Fruit fly (Drosophila melanogaster): ENCODE results near the gene CG2061.
A peak's percentile ranks its signal among the peaks of the same experiment; 100 is the strongest.

Gene CG2061

dm6 chrX:11087384-11087783 is 4.9 kb upstream of the CG2061 start:
- TF ChIP-seq CG4617 (GFP tag; optimal IDR thresholded peaks at IDR 0.05; ENCODE audit: borderline replicate concordance) (no peak), pan (optimal IDR thresholded peaks at IDR 0.05) (no peak), pan (GFP tag; optimal IDR thresholded peaks at IDR 0.05 in 1 of 2, IDR thresholded peaks at IDR 0.05 in 1 of 2) (peak in 1 of 2 experiments; percentile 42), sens (GFP tag) (peak; percentile 63), Blimp-1 (GFP tag; optimal IDR thresholded peaks at IDR 0.05) (peak; percentile 17), CTCF (GFP tag; optimal IDR thresholded peaks at IDR 0.05) (peak; percentile 6), unpg (GFP tag; optimal IDR thresholded peaks at IDR 0.05) (peak; percentile 0), sob (GFP tag; IDR thresholded peaks at IDR 0.05) (0 out of 2 replicates have a peak, but pooled peaks have one; percentile 12), Hmr (GFP tag; optimal IDR thresholded peaks at IDR 0.05) (peak; percentile 0), Med (GFP tag) (peak; percentile 74), CG5245 (GFP tag; optimal IDR thresholded peaks at IDR 0.05) (no peak), ken (GFP tag; IDR thresholded peaks at IDR 0.05) (0 out of 3 replicates have a peak, but pooled peaks have one; percentile 22), gem (tag; optimal IDR thresholded peaks at IDR 0.05) (peak; percentile 37), Ets97D (GFP tag; optimal IDR thresholded peaks at IDR 0.05) (peak; percentile 78), nerfin-1 (tag; optimal IDR thresholded peaks at IDR 0.05) (no peak), Lim3 (GFP tag; IDR thresholded peaks at IDR 0.05) (no peak), Dip3 (GFP tag; optimal IDR thresholded peaks at IDR 0.05) (no peak), Atf6 (GFP tag; IDR thresholded peaks at IDR 0.05) (no peak), Sox102F (GFP tag; optimal IDR thresholded peaks at IDR 0.05) (peak; percentile 29), ci (GFP tag; IDR thresholded peaks at IDR 0.05) (peak; percentile 43; the same call in 1 of the 3 replicates), lab (GFP tag; optimal IDR thresholded peaks at IDR 0.05) (peak; percentile 13), CG8290 (GFP tag; optimal IDR thresholded peaks at IDR 0.05) (no peak), CG8290 (tag; optimal IDR thresholded peaks at IDR 0.05) (peak in 1 of 2 experiments; percentile 1), mirr (GFP tag; optimal IDR thresholded peaks at IDR 0.05) (no peak), kay (GFP tag; optimal IDR thresholded peaks at IDR 0.05) (peak; percentile 80), CG17328 (GFP tag; IDR thresholded peaks at IDR 0.05) (0 out of 2 replicates have a peak, but pooled peaks have one; percentile 27)

- TF ChIP-seq CG6813 (GFP tag; optimal IDR thresholded peaks at IDR 0.05) (no peak), CG7963 (GFP tag; IDR thresholded peaks at IDR 0.05; ENCODE audit: partially characterized antibody) (no peak), Sry-δ (GFP tag; optimal IDR thresholded peaks at IDR 0.05) (no peak), CG12942 (GFP tag; optimal IDR thresholded peaks at IDR 0.05) (no peak), CG2678 (tag; optimal IDR thresholded peaks at IDR 0.05) (peak; percentile 14), p53 (GFP tag; optimal IDR thresholded peaks at IDR 0.05) (no peak), unpg (GFP tag; optimal IDR thresholded peaks at IDR 0.05) (no peak), knrl (GFP tag; IDR thresholded peaks at IDR 0.05; ENCODE audit: partially characterized antibody) (no peak), Camta (GFP tag; optimal IDR thresholded peaks at IDR 0.05) (no peak), Six4 (GFP tag; optimal IDR thresholded peaks at IDR 0.05) (no peak), gro (GFP tag; optimal IDR thresholded peaks at IDR 0.05) (no peak), D (optimal IDR thresholded peaks at IDR 0.05) (no peak), D (GFP tag; optimal IDR thresholded peaks at IDR 0.05) (no peak), CG2116 (GFP tag; optimal IDR thresholded peaks at IDR 0.05) (no peak), sc (optimal IDR thresholded peaks at IDR 0.05) (no peak), sc (GFP tag; optimal IDR thresholded peaks at IDR 0.05) (no peak), CG2889 (GFP tag; IDR thresholded peaks at IDR 0.05) (no peak), CG18262 (tag; optimal IDR thresholded peaks at IDR 0.05) (no peak), onecut (GFP tag; IDR thresholded peaks at IDR 0.05) (no peak), CG11695 (GFP tag; IDR thresholded peaks at IDR 0.05) (0 out of 3 replicates have a peak, but pooled peaks have one; percentile 30), CG2712 (tag; optimal IDR thresholded peaks at IDR 0.05) (no peak), kni (GFP tag; optimal IDR thresholded peaks at IDR 0.05) (no peak), row (GFP tag; IDR thresholded peaks at IDR 0.05) (0 out of 3 replicates have a peak, but pooled peaks have one; percentile 15), Optix (GFP tag; IDR thresholded peaks at IDR 0.05) (no peak), Dfd (GFP tag; optimal IDR thresholded peaks at IDR 0.05) (no peak), CrebB (tag; optimal IDR thresholded peaks at IDR 0.05) (no peak), B-H2 (GFP tag; optimal IDR thresholded peaks at IDR 0.05) (no peak)
These were observed 3.4 kb upstream of the CG2061 start, which contains the start of gene Vago for dm6 chrX:11088778-11089340. TSS of gene Vago (plus strand) at chrX:11089290.

Data from whole organism, embryonic.